Fruit fly (Drosophila melanogaster): ENCODE results near the gene ss.

Gene ss

dm6 chr3R:16389117-16389516, 14.4 kb downstream of the ss start:
- TF ChIP-seq CG11617 (GFP tag; optimal IDR thresholded peaks at IDR 0.05) (no peak), tj (GFP tag; optimal IDR thresholded peaks at IDR 0.05) (no peak), CG12768 (GFP tag; optimal IDR thresholded peaks at IDR 0.05) (no peak)

dm6 chr3R:16387039-16387438, 16.5 kb downstream of the ss start:
- no peak for TF ChIP-seq CG11617 (GFP tag; optimal IDR thresholded peaks at IDR 0.05)
- no peak for TF ChIP-seq toe (GFP tag; optimal IDR thresholded peaks at IDR 0.05)
- TF ChIP-seq cic (GFP tag; optimal IDR thresholded peaks at IDR 0.05), result no peak
- no peak for TF ChIP-seq tj (GFP tag; optimal IDR thresholded peaks at IDR 0.05)
- TF ChIP-seq Clk (GFP tag; optimal IDR thresholded peaks at IDR 0.05), result no peak
- TF ChIP-seq CG33017 (tag; optimal IDR thresholded peaks at IDR 0.05), result no peak
- no peak for TF ChIP-seq kay (GFP tag; ENCODE audit: borderline replicate concordance)
- no peak for TF ChIP-seq Hr96 (GFP tag; optimal IDR thresholded peaks at IDR 0.05)
- no peak for TF ChIP-seq CG12768 (GFP tag; optimal IDR thresholded peaks at IDR 0.05)
- no peak for TF ChIP-seq CG14711 (tag; optimal IDR thresholded peaks at IDR 0.05)
- no peak for TF ChIP-seq CG1620 (GFP tag; optimal IDR thresholded peaks at IDR 0.05)
- no peak for TF ChIP-seq CG5204 (GFP tag; optimal IDR thresholded peaks at IDR 0.05)
- no peak for TF ChIP-seq pad (GFP tag; optimal IDR thresholded peaks at IDR 0.05)
- no peak for TF ChIP-seq bab1 (GFP tag; optimal IDR thresholded peaks at IDR 0.05)
- no peak for TF ChIP-seq cnc (optimal IDR thresholded peaks at IDR 0.05)
- TF ChIP-seq CG7045 (GFP tag; optimal IDR thresholded peaks at IDR 0.05), result no peak

- TF ChIP-seq CG7045 (GFP tag; optimal IDR thresholded peaks at IDR 0.05) (no peak), Hr96 (GFP tag; optimal IDR thresholded peaks at IDR 0.05) (no peak), kay (GFP tag; ENCODE audit: borderline replicate concordance) (no peak), bab1 (GFP tag; optimal IDR thresholded peaks at IDR 0.05) (no peak), cnc (optimal IDR thresholded peaks at IDR 0.05) (no peak)
These were observed 17.9 kb downstream of the ss start for dm6 chr3R:16385586-16385985.

dm6 chr3R:16374101-16374500, 29.4 kb downstream of the ss start:
- TF ChIP-seq CG12768 (GFP tag; optimal IDR thresholded peaks at IDR 0.05), result no peak
- no peak for TF ChIP-seq CG11617 (GFP tag; optimal IDR thresholded peaks at IDR 0.05)
- no peak for TF ChIP-seq Hr96 (GFP tag; optimal IDR thresholded peaks at IDR 0.05)
- TF ChIP-seq CG33017 (tag; optimal IDR thresholded peaks at IDR 0.05), result no peak
- TF ChIP-seq CG7101 (tag; optimal IDR thresholded peaks at IDR 0.05), result no peak
- no peak for TF ChIP-seq Clk (GFP tag; optimal IDR thresholded peaks at IDR 0.05)
- no peak for TF ChIP-seq CG1620 (GFP tag; optimal IDR thresholded peaks at IDR 0.05)
- no peak for TF ChIP-seq CG14711 (tag; optimal IDR thresholded peaks at IDR 0.05)
- TF ChIP-seq bab1 (GFP tag; optimal IDR thresholded peaks at IDR 0.05), result no peak
- no peak for TF ChIP-seq tj (GFP tag; optimal IDR thresholded peaks at IDR 0.05)
- TF ChIP-seq CG7045 (GFP tag; optimal IDR thresholded peaks at IDR 0.05), result no peak
- no peak for TF ChIP-seq ovo (GFP tag; optimal IDR thresholded peaks at IDR 0.05)
- TF ChIP-seq Crg-1 (GFP tag; optimal IDR thresholded peaks at IDR 0.05), result no peak
- TF ChIP-seq Mnt (GFP tag; optimal IDR thresholded peaks at IDR 0.05), result no peak
- no peak for TF ChIP-seq toe (GFP tag; optimal IDR thresholded peaks at IDR 0.05)
- TF ChIP-seq kay (GFP tag; ENCODE audit: borderline replicate concordance), result no peak
- no peak for TF ChIP-seq cic (GFP tag; optimal IDR thresholded peaks at IDR 0.05)
- TF ChIP-seq cnc (optimal IDR thresholded peaks at IDR 0.05), result no peak
- TF ChIP-seq pad (GFP tag; optimal IDR thresholded peaks at IDR 0.05), result no peak

dm6 chr3R:16370433-16370832, 33.1 kb downstream of the ss start, which contains the start of gene CG10317:
CG10317 (minus strand) TSS chr3R:16370533.
- no peak for TF ChIP-seq bab1 (GFP tag; optimal IDR thresholded peaks at IDR 0.05)
- no peak for TF ChIP-seq Mnt (GFP tag; optimal IDR thresholded peaks at IDR 0.05)
- TF ChIP-seq CG7045 (GFP tag; optimal IDR thresholded peaks at IDR 0.05), result no peak
- no peak for TF ChIP-seq CG11617 (GFP tag; optimal IDR thresholded peaks at IDR 0.05)
- TF ChIP-seq CG7101 (tag; optimal IDR thresholded peaks at IDR 0.05), result no peak
- TF ChIP-seq Crg-1 (GFP tag; optimal IDR thresholded peaks at IDR 0.05), result no peak
- TF ChIP-seq cnc (optimal IDR thresholded peaks at IDR 0.05), result no peak
- no peak for TF ChIP-seq CG1620 (GFP tag; optimal IDR thresholded peaks at IDR 0.05)
- no peak for TF ChIP-seq Hr96 (GFP tag; optimal IDR thresholded peaks at IDR 0.05)
- TF ChIP-seq toe (GFP tag; optimal IDR thresholded peaks at IDR 0.05), result no peak
- no peak for TF ChIP-seq CG14711 (tag; optimal IDR thresholded peaks at IDR 0.05)
- no peak for TF ChIP-seq pad (GFP tag; optimal IDR thresholded peaks at IDR 0.05)
- no peak for TF ChIP-seq CG12768 (GFP tag; optimal IDR thresholded peaks at IDR 0.05)

dm6 chr3R:16368288-16368687, 35.2 kb downstream of the ss start, which contains the start of gene js:
js (minus strand) TSS chr3R:16368306.
- TF ChIP-seq kay (GFP tag; ENCODE audit: borderline replicate concordance), result no peak
- no peak for TF ChIP-seq cnc (optimal IDR thresholded peaks at IDR 0.05)
- TF ChIP-seq cic (GFP tag; optimal IDR thresholded peaks at IDR 0.05), result no peak
- TF ChIP-seq toe (GFP tag; optimal IDR thresholded peaks at IDR 0.05), result no peak
- TF ChIP-seq Mnt (GFP tag; optimal IDR thresholded peaks at IDR 0.05), result no peak
- TF ChIP-seq CG7045 (GFP tag; optimal IDR thresholded peaks at IDR 0.05), result no peak
- no peak for TF ChIP-seq CG1620 (GFP tag; optimal IDR thresholded peaks at IDR 0.05)
- TF ChIP-seq ovo (GFP tag; optimal IDR thresholded peaks at IDR 0.05), result no peak
- TF ChIP-seq Clk (GFP tag; optimal IDR thresholded peaks at IDR 0.05), result no peak
- TF ChIP-seq CG12768 (GFP tag; optimal IDR thresholded peaks at IDR 0.05), result no peak
- no peak for TF ChIP-seq Crg-1 (GFP tag; optimal IDR thresholded peaks at IDR 0.05)
- TF ChIP-seq CG33017 (tag; optimal IDR thresholded peaks at IDR 0.05), result no peak
- no peak for TF ChIP-seq CG5204 (GFP tag; optimal IDR thresholded peaks at IDR 0.05)
- no peak for TF ChIP-seq CG7101 (tag; optimal IDR thresholded peaks at IDR 0.05)
- no peak for TF ChIP-seq pad (GFP tag; optimal IDR thresholded peaks at IDR 0.05)
- no peak for TF ChIP-seq CG14711 (tag; optimal IDR thresholded peaks at IDR 0.05)
- no peak for TF ChIP-seq CG11617 (GFP tag; optimal IDR thresholded peaks at IDR 0.05)
- TF ChIP-seq bab1 (GFP tag; optimal IDR thresholded peaks at IDR 0.05), result no peak

- TF ChIP-seq kay (GFP tag; ENCODE audit: borderline replicate concordance) (no peak), ovo (GFP tag; optimal IDR thresholded peaks at IDR 0.05) (no peak), CG5204 (GFP tag; optimal IDR thresholded peaks at IDR 0.05) (no peak), CG7101 (tag; optimal IDR thresholded peaks at IDR 0.05) (no peak), CG33017 (tag; optimal IDR thresholded peaks at IDR 0.05) (no peak), CG1620 (GFP tag; optimal IDR thresholded peaks at IDR 0.05) (no peak), Hr96 (GFP tag; optimal IDR thresholded peaks at IDR 0.05) (no peak), cic (GFP tag; optimal IDR thresholded peaks at IDR 0.05) (no peak), bab1 (GFP tag; optimal IDR thresholded peaks at IDR 0.05) (no peak), CG14711 (tag; optimal IDR thresholded peaks at IDR 0.05) (no peak), CG12768 (GFP tag; optimal IDR thresholded peaks at IDR 0.05) (no peak), tj (GFP tag; optimal IDR thresholded peaks at IDR 0.05) (no peak), CG7045 (GFP tag; optimal IDR thresholded peaks at IDR 0.05) (no peak), CG11617 (GFP tag; optimal IDR thresholded peaks at IDR 0.05) (no peak)
These were observed 43.5 kb downstream of the ss start, which contains the start of gene CG42446 for dm6 chr3R:16360008-16360407. CG42446 (minus strand) TSS chr3R:16360108.

All from whole organism, adult.